Worm (Caenorhabditis elegans): ENCODE measurements around the gene acly-1.

acly-1 gene

ce11 chrX:1487096-1487495 lies 7.8 kb downstream of the acly-1 start:
- 0 out of 2 replicates have a peak, but pooled peaks have one; percentile 47 for TF ChIP-seq ztf-1 (GFP tag; conservative IDR thresholded peaks at IDR 0.05)
- TF ChIP-seq nhr-129 (tag; optimal IDR thresholded peaks at IDR 0.05), result no peak

ce11 chrX:1488775-1489174 lies 9.4 kb downstream of the acly-1 start:
- no peak for TF ChIP-seq ama-1 (optimal IDR thresholded peaks at IDR 0.05)
- TF ChIP-seq ceh-82 (tag; optimal IDR thresholded peaks at IDR 0.05), result no peak
- no peak for TF ChIP-seq crh-2 (tag; optimal IDR thresholded peaks at IDR 0.05)
- no peak for TF ChIP-seq blmp-1 (tag; optimal IDR thresholded peaks at IDR 0.05; ENCODE audit: insufficient read depth)
- TF ChIP-seq Y55F3AM.14 (GFP tag; optimal IDR thresholded peaks at IDR 0.05), result no peak
- TF ChIP-seq ztf-1 (GFP tag; conservative IDR thresholded peaks at IDR 0.05), result no peak
- no peak for TF ChIP-seq elt-3 (tag; optimal IDR thresholded peaks at IDR 0.05)
- TF ChIP-seq nhr-12 (tag; optimal IDR thresholded peaks at IDR 0.05), result no peak
- TF ChIP-seq ztf-4 (tag; optimal IDR thresholded peaks at IDR 0.05), result no peak
- no peak for TF ChIP-seq nhr-10 (tag; optimal IDR thresholded peaks at IDR 0.05)
- TF ChIP-seq peb-1 (tag; optimal IDR thresholded peaks at IDR 0.05), result no peak
- no peak for TF ChIP-seq aly-2 (tag; optimal IDR thresholded peaks at IDR 0.05)
- no peak for TF ChIP-seq mab-5 (tag; optimal IDR thresholded peaks at IDR 0.05)
- TF ChIP-seq nhr-77 (tag; optimal IDR thresholded peaks at IDR 0.05), result no peak
- no peak for TF ChIP-seq R02D3.7 (tag; optimal IDR thresholded peaks at IDR 0.05)

ce11 chrX:1489574-1489973 lies 10.2 kb downstream of the acly-1 start:
- TF ChIP-seq sma-9 (GFP tag; optimal IDR thresholded peaks at IDR 0.05), result peak; percentile 2
- no peak for TF ChIP-seq sma-9 (tag; optimal IDR thresholded peaks at IDR 0.05)
- no peak for TF ChIP-seq nhr-12 (tag; optimal IDR thresholded peaks at IDR 0.05)

- no peak for TF ChIP-seq dmd-4 (tag; optimal IDR thresholded peaks at IDR 0.05)
- no peak for TF ChIP-seq sma-3 (GFP tag; optimal IDR thresholded peaks at IDR 0.05)
- TF ChIP-seq F13H6.1 (tag; optimal IDR thresholded peaks at IDR 0.05), result no peak
- TF ChIP-seq ztf-11 (tag; optimal IDR thresholded peaks at IDR 0.05), result no peak
- TF ChIP-seq gmeb-1 (tag; optimal IDR thresholded peaks at IDR 0.05), result no peak
- no peak for TF ChIP-seq ceh-16 (tag; optimal IDR thresholded peaks at IDR 0.05)
- no peak for TF ChIP-seq ZK546.5 (tag; optimal IDR thresholded peaks at IDR 0.05)
- no peak for TF ChIP-seq ztf-1 (GFP tag; conservative IDR thresholded peaks at IDR 0.05)
- TF ChIP-seq mdl-1 (tag; optimal IDR thresholded peaks at IDR 0.05), result no peak
- no peak for TF ChIP-seq peb-1 (tag; optimal IDR thresholded peaks at IDR 0.05)
- TF ChIP-seq elt-3 (tag; optimal IDR thresholded peaks at IDR 0.05), result no peak
- TF ChIP-seq nhr-23 (tag; optimal IDR thresholded peaks at IDR 0.05), result no peak
- no peak for TF ChIP-seq lsy-2 (tag; optimal IDR thresholded peaks at IDR 0.05)
- no peak for TF ChIP-seq fos-1 (tag; optimal IDR thresholded peaks at IDR 0.05)
- TF ChIP-seq nhr-237 (tag; optimal IDR thresholded peaks at IDR 0.05), result no peak
- no peak for TF ChIP-seq elt-1 (tag; optimal IDR thresholded peaks at IDR 0.05)
These were observed 11.7 kb downstream of the acly-1 start for ce11 chrX:1491036-1491435.

- peak; percentile 9 for TF ChIP-seq nhr-129 (tag; optimal IDR thresholded peaks at IDR 0.05)
- TF ChIP-seq nhr-237 (tag; optimal IDR thresholded peaks at IDR 0.05), result no peak
These were observed 12.8 kb downstream of the acly-1 start for ce11 chrX:1492174-1492573.

- TF ChIP-seq sma-9 (GFP tag; optimal IDR thresholded peaks at IDR 0.05) (no peak), sma-9 (tag; optimal IDR thresholded peaks at IDR 0.05) (no peak), nhr-6 (tag; optimal IDR thresholded peaks at IDR 0.05) (no peak), lin-13 (GFP tag; optimal IDR thresholded peaks at IDR 0.05) (no peak), ztf-4 (tag; optimal IDR thresholded peaks at IDR 0.05) (no peak), nhr-11 (tag; optimal IDR thresholded peaks at IDR 0.05) (no peak), sem-4 (tag; optimal IDR thresholded peaks at IDR 0.05) (no peak), zag-1 (tag; optimal IDR thresholded peaks at IDR 0.05) (no peak), ceh-16 (tag; optimal IDR thresholded peaks at IDR 0.05) (no peak), nhr-10 (tag; optimal IDR thresholded peaks at IDR 0.05) (no peak), dmd-4 (tag; optimal IDR thresholded peaks at IDR 0.05) (no peak), F13H6.1 (tag; optimal IDR thresholded peaks at IDR 0.05) (no peak), lin-39 (tag; optimal IDR thresholded peaks at IDR 0.05) (no peak), sma-3 (GFP tag; optimal IDR thresholded peaks at IDR 0.05) (no peak), elt-1 (tag; optimal IDR thresholded peaks at IDR 0.05) (no peak), mab-5 (tag; optimal IDR thresholded peaks at IDR 0.05) (no peak), ztf-11 (tag; optimal IDR thresholded peaks at IDR 0.05) (no peak), R02D3.7 (tag; optimal IDR thresholded peaks at IDR 0.05) (no peak)
These were observed 14.9 kb downstream of the acly-1 start, which contains the start of gene F09E10.5 for ce11 chrX:1494256-1494655. TSS of gene F09E10.5 (minus strand) at chrX:1494356.

All from whole organism, L2 larva.